Fruit fly (Drosophila melanogaster): ENCODE data around the gene ro.

Gene ro

DNA sequence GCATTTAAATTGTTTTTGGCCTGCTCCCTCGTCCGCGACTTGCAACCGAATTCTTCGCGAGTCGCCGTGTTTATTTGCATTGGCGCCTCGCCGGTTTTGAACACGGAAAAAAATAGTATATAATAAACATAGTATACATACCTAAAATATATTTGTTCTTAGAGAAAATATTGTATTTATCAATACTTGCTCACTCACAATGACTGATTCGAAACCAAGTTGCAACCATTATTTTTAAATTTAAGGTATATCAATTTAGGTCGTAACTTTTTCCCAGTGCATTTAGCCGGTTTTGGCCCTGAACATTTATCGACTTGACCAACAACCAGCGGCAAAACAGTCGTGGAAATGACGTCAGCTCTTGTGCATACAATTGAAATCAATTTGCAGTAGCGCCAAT lies 47.5 kb upstream of the ro start (continued):
- peak; percentile 47 for TF ChIP-seq NfI (GFP tag; optimal IDR thresholded peaks at IDR 0.05)
- TF ChIP-seq CG10267 (tag; optimal IDR thresholded peaks at IDR 0.05): peak; percentile 44
- TF ChIP-seq CG7357 (GFP tag; IDR thresholded peaks at IDR 0.05): no peak
- TF ChIP-seq hb (GFP tag; IDR thresholded peaks at IDR 0.05; ENCODE audit: partially characterized antibody): no peak
- TF ChIP-seq CG4707 (GFP tag; optimal IDR thresholded peaks at IDR 0.05): peak; percentile 57
- peak; percentile 2 for TF ChIP-seq CG18599 (GFP tag; optimal IDR thresholded peaks at IDR 0.05)
- peak; percentile 21 for TF ChIP-seq CG12942 (GFP tag; optimal IDR thresholded peaks at IDR 0.05)
- no peak for TF ChIP-seq ato (GFP tag; IDR thresholded peaks at IDR 0.05; ENCODE audit: partially characterized antibody)
- no peak for TF ChIP-seq Sry-δ (GFP tag; optimal IDR thresholded peaks at IDR 0.05)
- no peak for TF ChIP-seq CG3163 (GFP tag; optimal IDR thresholded peaks at IDR 0.05)
- peak; percentile 57 for TF ChIP-seq CrebB (tag; optimal IDR thresholded peaks at IDR 0.05)
- TF ChIP-seq CG4282 (GFP tag; optimal IDR thresholded peaks at IDR 0.05): no peak
- TF ChIP-seq gt (GFP tag; IDR thresholded peaks at IDR 0.05): no peak
- TF ChIP-seq ham (GFP tag; IDR thresholded peaks at IDR 0.05): no peak
- TF ChIP-seq luna (GFP tag; optimal IDR thresholded peaks at IDR 0.05): no peak
- TF ChIP-seq CG6272 (GFP tag; IDR thresholded peaks at IDR 0.05): no peak
- TF ChIP-seq CG4328 (GFP tag; optimal IDR thresholded peaks at IDR 0.05): no peak
- no peak for TF ChIP-seq fd102C (GFP tag; optimal IDR thresholded peaks at IDR 0.05)
- peak; percentile 26; the same call in 1 of the 3 replicates for TF ChIP-seq CG11093 (GFP tag; IDR thresholded peaks at IDR 0.05)
- no peak for TF ChIP-seq crol (GFP tag; IDR thresholded peaks at IDR 0.05)
- TF ChIP-seq ci (GFP tag; IDR thresholded peaks at IDR 0.05): peak; percentile 90
- TF ChIP-seq mirr (GFP tag; optimal IDR thresholded peaks at IDR 0.05): no peak

DNA sequence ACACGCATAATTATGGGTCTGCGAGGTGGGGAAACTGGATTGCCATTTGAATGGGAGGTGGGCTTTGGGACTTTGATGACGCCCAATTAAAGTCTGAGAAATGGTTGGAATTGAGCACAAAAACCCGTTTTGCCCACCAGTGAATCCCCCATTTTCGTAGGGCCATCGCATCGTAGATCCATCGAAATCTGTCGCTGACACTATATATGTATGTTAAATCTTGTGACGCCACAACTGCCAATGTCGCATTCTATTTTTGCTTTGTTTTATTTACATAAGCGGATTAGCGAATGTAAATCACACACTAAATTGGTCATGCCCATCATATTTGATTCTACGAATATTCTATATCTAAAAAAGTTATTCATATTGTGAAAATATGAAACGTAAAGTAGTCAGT lies 45.5 kb upstream of the ro start:
- peak; percentile 9 for TF ChIP-seq sd (tag; optimal IDR thresholded peaks at IDR 0.05)
- TF ChIP-seq CG31365 (tag; optimal IDR thresholded peaks at IDR 0.05): no peak
- peak; percentile 40 for TF ChIP-seq Med (GFP tag)
- peak; percentile 58 for TF ChIP-seq abd-A (tag; optimal IDR thresholded peaks at IDR 0.05)
- peak; percentile 76 for TF ChIP-seq CG13894 (tag; optimal IDR thresholded peaks at IDR 0.05)
- TF ChIP-seq CG12769 (tag; optimal IDR thresholded peaks at IDR 0.05): peak; percentile 74
- TF ChIP-seq pb (GFP tag; optimal IDR thresholded peaks at IDR 0.05): no peak
- TF ChIP-seq chinmo (GFP tag; IDR thresholded peaks at IDR 0.05; ENCODE audit: partially characterized antibody): peak; percentile 81; the same call in 1 of the 4 replicates

dm6 chr3R:26923830-26924333 lies 42.9 kb upstream of the ro start:
- peak; percentile 81 for TF ChIP-seq CG17361 (GFP tag; IDR thresholded peaks at IDR 0.05)
- peak; percentile 55 for TF ChIP-seq caup (GFP tag; optimal IDR thresholded peaks at IDR 0.05; ENCODE audit: severe bottlenecking)
- no peak for TF ChIP-seq yki (optimal IDR thresholded peaks at IDR 0.05)
- TF ChIP-seq Med (GFP tag): peak; percentile 78
- TF ChIP-seq Ets97D (GFP tag; optimal IDR thresholded peaks at IDR 0.05): peak; percentile 41
- TF ChIP-seq CG7556 (GFP tag; optimal IDR thresholded peaks at IDR 0.05): peak; percentile 49
- peak; percentile 40 for TF ChIP-seq CoRest (tag; optimal IDR thresholded peaks at IDR 0.05)
- peak; percentile 68 for TF ChIP-seq vvl (GFP tag; IDR thresholded peaks at IDR 0.05)
- peak; percentile 49 for TF ChIP-seq eyg (GFP tag; optimal IDR thresholded peaks at IDR 0.05)
- peak; percentile 76 for TF ChIP-seq dmrt99B (tag; optimal IDR thresholded peaks at IDR 0.05)
- peak; percentile 15 for TF ChIP-seq bigmax (GFP tag; optimal IDR thresholded peaks at IDR 0.05)
- peak; percentile 48 for TF ChIP-seq CG10979 (tag; optimal IDR thresholded peaks at IDR 0.05)
- peak in 1 of 2 experiments; percentile 36 for TF ChIP-seq Hr51 (GFP tag; optimal IDR thresholded peaks at IDR 0.05)
- peak; percentile 26 for TF ChIP-seq Max (GFP tag; optimal IDR thresholded peaks at IDR 0.05)
- no peak for TF ChIP-seq CG1832 (GFP tag; optimal IDR thresholded peaks at IDR 0.05)
- TF ChIP-seq CG2678 (tag; optimal IDR thresholded peaks at IDR 0.05): peak; percentile 86
- TF ChIP-seq Hr78 (GFP tag; optimal IDR thresholded peaks at IDR 0.05): peak in 1 of 2 experiments; percentile 43
- no peak for TF ChIP-seq CG9797 (GFP tag; optimal IDR thresholded peaks at IDR 0.05)
- peak; percentile 0 for TF ChIP-seq CG1233 (GFP tag; optimal IDR thresholded peaks at IDR 0.05)
- TF ChIP-seq CG14667 (GFP tag; IDR thresholded peaks at IDR 0.05): no peak

Data from whole organism, embryonic.